Worm (Caenorhabditis elegans) whole organism, L2 larva: ENCODE data around the gene nbet-1.

Experiments used
- R02D3.7 ChIP-seq: fragments of 150-350 bp; optimal IDR thresholded peaks from 2 replicates; lab custom pipeline; 2014; ENCODE audit warnings: missing biosample characterization, missing genetic modification characterization
- Y55F3AM.14 ChIP-seq: fragments of 200-800 bp; sonication (Bioruptor generic); optimal IDR thresholded peaks from 2 replicates; lab custom pipeline; 2018; ENCODE audit warnings: mild to moderate bottlenecking, missing genetic modification characterization, missing compliant biosample characterization
- ZK546.5 ChIP-seq: sonication (generic microtip); optimal IDR thresholded peaks from 2 replicates; lab custom pipeline; 2017; ENCODE audit warnings: missing biosample characterization, missing genetic modification characterization
- alr-1 ChIP-seq: fragments of 150-350 bp; optimal IDR thresholded peaks from 2 replicates; lab custom pipeline; 2014; ENCODE audit warnings: missing biosample characterization, missing genetic modification characterization
- aly-2 ChIP-seq: fragments of 150-350 bp; optimal IDR thresholded peaks from 2 replicates; lab custom pipeline; 2014; ENCODE audit warnings: missing biosample characterization, missing genetic modification characterization
- ama-1 ChIP-seq: fragments of 150-350 bp; optimal IDR thresholded peaks from 2 replicates; lab custom pipeline; 2018; ENCODE audit warnings: inconsistent platforms
- ceh-16 ChIP-seq: fragments of 150-350 bp; optimal IDR thresholded peaks from 2 replicates; lab custom pipeline; 2014; ENCODE audit warnings: missing biosample characterization, missing genetic modification characterization
- ceh-82 ChIP-seq: fragments of 150-350 bp; optimal IDR thresholded peaks from 2 replicates; lab custom pipeline; 2014; ENCODE audit warnings: missing biosample characterization, missing genetic modification characterization
- crh-2 ChIP-seq: sonication (generic microtip); optimal IDR thresholded peaks from 2 replicates; lab custom pipeline; 2017; ENCODE audit warnings: missing biosample characterization, missing genetic modification characterization
- dmd-4 ChIP-seq: sonication (generic microtip); optimal IDR thresholded peaks from 2 replicates; lab custom pipeline; 2017; ENCODE audit warnings: missing biosample characterization, missing genetic modification characterization
- egl-27 ChIP-seq: sonication (generic microtip); optimal IDR thresholded peaks from 3 replicates; lab custom pipeline; 2017; ENCODE audit warnings: missing biosample characterization, missing genetic modification reagents, missing genetic modification characterization
- elt-1 ChIP-seq: fragments of 150-350 bp; optimal IDR thresholded peaks from 2 replicates; lab custom pipeline; 2014; ENCODE audit warnings: missing biosample characterization, missing genetic modification characterization
- elt-3 ChIP-seq: sonication (generic microtip); optimal IDR thresholded peaks from 2 replicates; lab custom pipeline; 2017; ENCODE audit warnings: missing biosample characterization, missing genetic modification characterization
- gmeb-1 ChIP-seq: fragments of 150-350 bp; optimal IDR thresholded peaks from 2 replicates; lab custom pipeline; 2014; ENCODE audit warnings: missing biosample characterization, missing genetic modification characterization
- lin-11 ChIP-seq: fragments of 150-350 bp; sonication (generic microtip); optimal IDR thresholded peaks from 2 replicates; lab custom pipeline; 2014; ENCODE audit warnings: missing biosample characterization, missing genetic modification characterization, inconsistent platforms, mixed read lengths
- lin-13 ChIP-seq: fragments of 150-350 bp; optimal IDR thresholded peaks from 2 replicates; lab custom pipeline; 2014; ENCODE audit warnings: missing biosample characterization, missing genetic modification reagents, missing genetic modification characterization
- lin-39 ChIP-seq: fragments of 150-350 bp; optimal IDR thresholded peaks from 2 replicates; lab custom pipeline; 2014; ENCODE audit warnings: missing biosample characterization, missing genetic modification reagents, missing genetic modification characterization
- lsy-2 ChIP-seq, 2 experiments: fragments of 150-350 bp in 1 of 2; sonication (generic microtip) in 1 of 2; optimal IDR thresholded peaks; 2 replicates each; lab custom pipeline; 2014 to 2017; ENCODE audit warnings: missing biosample characterization in 2 of 2, missing genetic modification characterization in 2 of 2
- mab-5 ChIP-seq: fragments of 150-350 bp; optimal IDR thresholded peaks from 2 replicates; lab custom pipeline; 2014; ENCODE audit warnings: missing biosample characterization, missing genetic modification characterization
- mdl-1 ChIP-seq, 2 experiments: fragments of 150-350 bp in 1 of 2; sonication (generic microtip) in 1 of 2; optimal IDR thresholded peaks; 2 replicates each; lab custom pipeline; 2017; ENCODE audit warnings: missing biosample characterization in 2 of 2, missing genetic modification characterization in 2 of 2
- nhr-10 ChIP-seq: sonication (generic microtip); optimal IDR thresholded peaks from 2 replicates; lab custom pipeline; 2017; ENCODE audit warnings: missing biosample characterization, missing genetic modification characterization
- nhr-11 ChIP-seq: fragments of 150-350 bp; optimal IDR thresholded peaks from 2 replicates; lab custom pipeline; 2014; ENCODE audit warnings: missing biosample characterization, missing genetic modification characterization
- nhr-129 ChIP-seq: fragments of 150-350 bp; optimal IDR thresholded peaks from 2 replicates; lab custom pipeline; 2014; ENCODE audit warnings: missing biosample characterization, missing genetic modification characterization
- nhr-21 ChIP-seq: fragments of 150-350 bp; optimal IDR thresholded peaks from 2 replicates; lab custom pipeline; 2014; ENCODE audit warnings: missing biosample characterization, missing genetic modification characterization
- nhr-23 ChIP-seq: fragments of 150-350 bp; optimal IDR thresholded peaks from 2 replicates; lab custom pipeline; 2014; ENCODE audit warnings: missing biosample characterization, missing genetic modification reagents, missing genetic modification characterization
- nhr-237 ChIP-seq: fragments of 150-350 bp; optimal IDR thresholded peaks from 2 replicates; lab custom pipeline; 2014; ENCODE audit warnings: missing biosample characterization, missing genetic modification characterization
- nhr-25 ChIP-seq: fragments of 150-350 bp; sonication (generic microtip); optimal IDR thresholded peaks from 3 replicates; lab custom pipeline; 2014; ENCODE audit warnings: missing biosample characterization, missing genetic modification characterization
- nhr-6 ChIP-seq: fragments of 150-350 bp; optimal IDR thresholded peaks from 2 replicates; lab custom pipeline; 2014; ENCODE audit warnings: missing biosample characterization, missing genetic modification characterization
- peb-1 ChIP-seq: fragments of 150-350 bp; optimal IDR thresholded peaks from 2 replicates; lab custom pipeline; 2014; ENCODE audit warnings: missing biosample characterization, missing genetic modification characterization
- sem-4 ChIP-seq: fragments of 150-350 bp; optimal IDR thresholded peaks from 2 replicates; lab custom pipeline; 2014; ENCODE audit warnings: missing biosample characterization, missing genetic modification reagents, missing genetic modification characterization
- sma-3 ChIP-seq: sonication (generic microtip); optimal IDR thresholded peaks from 2 replicates; lab custom pipeline; 2016; ENCODE audit warnings: missing genetic modification reagents, missing genetic modification characterization, missing compliant biosample characterization
- sma-9 ChIP-seq, 2 experiments: fragments of 150-350 bp in 1 of 2; sonication (generic microtip) in 1 of 2; optimal IDR thresholded peaks; 2 replicates each; lab custom pipeline; 2014 to 2016; ENCODE audit warnings: missing genetic modification characterization in 2 of 2, mild to moderate bottlenecking in 1 of 2, missing biosample characterization in 1 of 2, missing compliant biosample characterization in 1 of 2, missing genetic modification reagents in 1 of 2, moderate library complexity in 1 of 2
- unc-39 ChIP-seq: fragments of 150-350 bp; optimal IDR thresholded peaks from 2 replicates; lab custom pipeline; 2014; ENCODE audit warnings: missing biosample characterization, missing genetic modification characterization
- unc-62 ChIP-seq: fragments of 150-350 bp; optimal IDR thresholded peaks from 2 replicates; lab custom pipeline; 2014; ENCODE audit warnings: missing biosample characterization, missing genetic modification reagents, missing genetic modification characterization
- ztf-1 ChIP-seq: fragments of 200-800 bp; sonication (Bioruptor generic); conservative IDR thresholded peaks from 2 replicates; pipeline ENCODE4 v1.3.6; 2022; ENCODE audit warnings: missing genetic modification characterization, missing compliant biosample characterization
- ztf-11 ChIP-seq: sonication (generic microtip); optimal IDR thresholded peaks from 2 replicates; lab custom pipeline; 2017; ENCODE audit warnings: missing biosample characterization, missing genetic modification characterization

Gene nbet-1

ce11 chrIV:5204573-5204972 lies 4.7 kb upstream of the nbet-1 start, which contains the start of gene tni-4:
tni-4 (plus strand) TSS chrIV:5204591.
- TF ChIP-seq nhr-23 (no peak), mdl-1 (tag; optimal IDR thresholded peaks at IDR 0.05; lab: Kevin White, UChicago) (no peak), ceh-16 (no peak), nhr-11 (no peak), lsy-2 (tag; optimal IDR thresholded peaks at IDR 0.05; lab: Kevin White, UChicago) (no peak), mab-5 (no peak), nhr-129 (tag; lab: Kevin White, UChicago) (no peak), elt-3 (tag; lab: Kevin White, UChicago) (no peak), Y55F3AM.14 (GFP tag; lab: Kevin White, UChicago) (no peak), crh-2 (tag; lab: Kevin White, UChicago) (no peak), unc-39 (tag; lab: Kevin White, UChicago) (no peak), dmd-4 (tag; lab: Kevin White, UChicago) (no peak), gmeb-1 (tag; lab: Kevin White, UChicago) (no peak), nhr-21 (tag; lab: Kevin White, UChicago) (no peak), sma-3 (GFP tag; lab: Kevin White, UChicago) (no peak), egl-27 (no peak), lin-11 (no peak), nhr-237 (tag; lab: Kevin White, UChicago) (no peak), ceh-82 (tag; lab: Kevin White, UChicago) (no peak), aly-2 (tag; lab: Kevin White, UChicago) (no peak)

- TF ChIP-seq nhr-6 (tag; lab: Kevin White, UChicago), result no peak
- no peak for TF ChIP-seq nhr-10 (tag; lab: Kevin White, UChicago)
- TF ChIP-seq sem-4 (tag; lab: Kevin White, UChicago), result no peak
- TF ChIP-seq ztf-11, result no peak
- TF ChIP-seq peb-1, result no peak
- no peak for TF ChIP-seq unc-39 (tag; lab: Kevin White, UChicago)
- TF ChIP-seq Y55F3AM.14 (GFP tag; lab: Kevin White, UChicago), result no peak
- TF ChIP-seq aly-2 (tag; lab: Kevin White, UChicago), result no peak
- no peak for TF ChIP-seq lin-39 (tag; lab: Kevin White, UChicago)
- TF ChIP-seq alr-1 (tag; lab: Kevin White, UChicago), result no peak
- TF ChIP-seq ztf-1 (GFP tag; lab: Robert Waterston, UW), result no peak
Observed at ce11 chrIV:5206716-5207115, 2.6 kb upstream of the nbet-1 start.

ce11 chrIV:5210606-5211005 lies 1.3 kb downstream of the nbet-1 start:
- TF ChIP-seq mdl-1 (tag; optimal IDR thresholded peaks at IDR 0.05; lab: Kevin White, UChicago), result no peak
- TF ChIP-seq R02D3.7, result no peak
- no peak for TF ChIP-seq nhr-25 (tag; lab: Kevin White, UChicago)
- no peak for TF ChIP-seq nhr-23
- TF ChIP-seq crh-2 (tag; lab: Kevin White, UChicago), result no peak
- no peak for TF ChIP-seq nhr-129 (tag; lab: Kevin White, UChicago)
- TF ChIP-seq lsy-2 (tag; optimal IDR thresholded peaks at IDR 0.05; lab: Kevin White, UChicago), result no peak
- TF ChIP-seq alr-1 (tag; lab: Kevin White, UChicago), result no peak
- TF ChIP-seq nhr-237 (tag; lab: Kevin White, UChicago), result no peak
- no peak for TF ChIP-seq unc-39 (tag; lab: Kevin White, UChicago)
- TF ChIP-seq aly-2 (tag; lab: Kevin White, UChicago), result no peak
- TF ChIP-seq mab-5, result no peak
- TF ChIP-seq ama-1 (lab: Kevin White, UChicago), result no peak
- no peak for TF ChIP-seq peb-1
- no peak for TF ChIP-seq sma-3 (GFP tag; lab: Kevin White, UChicago)
- TF ChIP-seq unc-62 (GFP tag; lab: Kevin White, UChicago), result no peak
- no peak for TF ChIP-seq elt-1
- TF ChIP-seq nhr-21 (tag; lab: Kevin White, UChicago), result no peak

- TF ChIP-seq crh-2 (tag; lab: Kevin White, UChicago) (no peak), nhr-23 (no peak), lin-13 (GFP tag; lab: Kevin White, UChicago) (no peak), sma-9 (GFP tag; optimal IDR thresholded peaks at IDR 0.05; lab: Kevin White, UChicago) (no peak), sma-9 (tag; optimal IDR thresholded peaks at IDR 0.05; lab: Kevin White, UChicago) (no peak), ZK546.5 (no peak)
- TF ChIP-seq, all 48 proteins: peak for 0
Observed at ce11 chrIV:5215092-5215491, 5.8 kb downstream of the nbet-1 start, which contains the start of gene Y59E9AL.4. Y59E9AL.4 (minus strand) TSS chrIV:5215192.
